Fruit fly (Drosophila melanogaster): ENCODE data around the gene lmgA.

The lmgA gene

DNA sequence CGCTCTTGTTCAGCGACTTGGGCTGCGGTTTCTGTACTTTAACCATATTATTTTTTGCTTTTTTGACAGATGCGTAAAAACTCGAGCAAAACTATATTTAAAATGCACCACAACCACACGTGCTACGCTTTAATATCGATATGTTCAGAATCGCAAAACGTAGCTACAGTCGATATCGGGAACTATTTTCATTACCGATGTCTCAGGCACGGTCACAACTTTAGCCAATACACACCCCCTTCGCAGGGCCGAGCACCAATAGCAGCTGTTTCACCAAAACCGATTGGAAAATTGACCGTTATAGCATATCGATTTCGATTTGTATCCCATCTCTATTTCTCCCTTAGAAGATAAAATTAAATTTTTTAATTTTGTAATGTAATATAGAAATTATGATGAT, 16.7 kb downstream of the lmgA start, which contains the start of gene CG13096 (continued):
- peak; percentile 45 for TF ChIP-seq CG4424 (GFP tag; optimal IDR thresholded peaks at IDR 0.05)
- TF ChIP-seq sna (GFP tag; IDR thresholded peaks at IDR 0.05; ENCODE audit: partially characterized antibody) = peak; percentile 99
- no peak for TF ChIP-seq pum (GFP tag; optimal IDR thresholded peaks at IDR 0.05)
- TF ChIP-seq Myb (GFP tag; optimal IDR thresholded peaks at IDR 0.05) = peak; percentile 99
- TF ChIP-seq Hr51 (GFP tag; optimal IDR thresholded peaks at IDR 0.05) = peak in 1 of 2 experiments; percentile 27
- TF ChIP-seq Usf (GFP tag; optimal IDR thresholded peaks at IDR 0.05) = no peak
- TF ChIP-seq ato (GFP tag; IDR thresholded peaks at IDR 0.05; ENCODE audit: partially characterized antibody) = peak; percentile 98
- TF ChIP-seq btn (GFP tag; optimal IDR thresholded peaks at IDR 0.05) = no peak
- no peak for TF ChIP-seq H2.0 (GFP tag; IDR thresholded peaks at IDR 0.05)
- TF ChIP-seq CG8924 (tag; optimal IDR thresholded peaks at IDR 0.05) = peak; percentile 6
- no peak for TF ChIP-seq zfh1 (GFP tag; IDR thresholded peaks at IDR 0.05)
- TF ChIP-seq Hr3 (GFP tag; optimal IDR thresholded peaks at IDR 0.05) = peak; percentile 3
- peak; percentile 73 for TF ChIP-seq CG13624 (GFP tag; optimal IDR thresholded peaks at IDR 0.05)
- TF ChIP-seq hkb (optimal IDR thresholded peaks at IDR 0.05) = no peak
- TF ChIP-seq hkb (GFP tag; IDR thresholded peaks at IDR 0.05) = no peak
- TF ChIP-seq nerfin-2 (GFP tag; IDR thresholded peaks at IDR 0.05; ENCODE audit: partially characterized antibody) = peak; percentile 97
- TF ChIP-seq CG11247 (GFP tag; IDR thresholded peaks at IDR 0.05) = no peak

dm6 chr2L:8506729-8507128, 21.7 kb downstream of the lmgA start, which contains the start of gene Dh31:
TSS of gene Dh31 (minus strand) at chr2L:8506845.
- TF ChIP-seq CG11456 (GFP tag; IDR thresholded peaks at IDR 0.05) (0 out of 3 replicates have a peak, but pooled peaks have one; percentile 10), CG13894 (tag; optimal IDR thresholded peaks at IDR 0.05) (peak; percentile 27), Rfx (GFP tag; IDR thresholded peaks at IDR 0.05) (peak; percentile 15; the same call in 1 of the 2 replicates), CG5953 (GFP tag; IDR thresholded peaks at IDR 0.05) (0 out of 2 replicates have a peak, but pooled peaks have one; percentile 19), usp (GFP tag; optimal IDR thresholded peaks at IDR 0.05) (no peak), Dref (GFP tag; IDR thresholded peaks at IDR 0.05) (0 out of 2 replicates have a peak, but pooled peaks have one; percentile 22), slbo (GFP tag; IDR thresholded peaks at IDR 0.05) (0 out of 2 replicates have a peak, but pooled peaks have one; percentile 7), Sox102F (GFP tag; optimal IDR thresholded peaks at IDR 0.05) (no peak), psq (GFP tag; optimal IDR thresholded peaks at IDR 0.05) (no peak), Asciz (GFP tag; optimal IDR thresholded peaks at IDR 0.05) (no peak), otp (GFP tag; IDR thresholded peaks at IDR 0.05) (no peak), Atf6 (GFP tag; IDR thresholded peaks at IDR 0.05) (no peak), CG4404 (GFP tag; IDR thresholded peaks at IDR 0.05) (no peak), slp2 (GFP tag; optimal IDR thresholded peaks at IDR 0.05) (no peak), scrt (GFP tag; optimal IDR thresholded peaks at IDR 0.05) (peak; percentile 73), Deaf1 (tag; optimal IDR thresholded peaks at IDR 0.05) (peak; percentile 91), sc (optimal IDR thresholded peaks at IDR 0.05) (no peak), sc (GFP tag; optimal IDR thresholded peaks at IDR 0.05) (no peak), Neu2 (GFP tag; optimal IDR thresholded peaks at IDR 0.05; ENCODE audit: borderline replicate concordance) (no peak)

- TF ChIP-seq GATAe (GFP tag; conservative IDR thresholded peaks at IDR 0.05) (peak; percentile 45; the same call in 1 of the 2 replicates), fd3F (GFP tag; optimal IDR thresholded peaks at IDR 0.05) (no peak), crol (GFP tag; IDR thresholded peaks at IDR 0.05) (no peak), odd (GFP tag; optimal IDR thresholded peaks at IDR 0.05) (no peak), sug (tag; optimal IDR thresholded peaks at IDR 0.05) (no peak), Atf-2 (GFP tag; optimal IDR thresholded peaks at IDR 0.05) (no peak), bowl (GFP tag; IDR thresholded peaks at IDR 0.05) (no peak), vnd (GFP tag; IDR thresholded peaks at IDR 0.05; ENCODE audit: partially characterized antibody) (0 out of 3 replicates have a peak, but pooled peaks have one; percentile 40), CG15073 (GFP tag; optimal IDR thresholded peaks at IDR 0.05) (no peak), Opbp (GFP tag; IDR thresholded peaks at IDR 0.05; ENCODE audit: partially characterized antibody) (no peak), CG10959 (GFP tag; IDR thresholded peaks at IDR 0.05) (no peak), Ets65A (GFP tag) (peak; percentile 49), grn (GFP tag; optimal IDR thresholded peaks at IDR 0.05) (peak; percentile 85), sd (tag; optimal IDR thresholded peaks at IDR 0.05) (peak; percentile 53), CG34376 (GFP tag; optimal IDR thresholded peaks at IDR 0.05) (peak; percentile 85), CG8281 (tag; optimal IDR thresholded peaks at IDR 0.05) (no peak)
These were observed 32.1 kb downstream of the lmgA start, which contains the start of gene Bace for dm6 chr2L:8496269-8496668. TSS of gene Bace (minus strand) at chr2L:8496307.
